Fruit fly (Drosophila melanogaster): ENCODE measurements around the gene Kif3C.

Kif3C gene

dm6 chr4:1122658-1123606 is 24.3 kb upstream of the Kif3C start, which contains the start of gene Cals:
Cals (minus strand) TSS chr4:1123357.
- TF ChIP-seq D1 (tag; optimal IDR thresholded peaks at IDR 0.05) (no peak), CG32121 (GFP tag; IDR thresholded peaks at IDR 0.05) (no peak), Pif1B (GFP tag; optimal IDR thresholded peaks at IDR 0.05) (no peak), CG14655 (GFP tag; optimal IDR thresholded peaks at IDR 0.05) (no peak)

- TF ChIP-seq CG12605 (GFP tag; IDR thresholded peaks at IDR 0.05) (no peak), Ets98B (GFP tag; IDR thresholded peaks at IDR 0.05) (no peak), CG9948 (tag; optimal IDR thresholded peaks at IDR 0.05) (no peak), Pif1B (GFP tag; optimal IDR thresholded peaks at IDR 0.05) (no peak), CG15710 (tag; optimal IDR thresholded peaks at IDR 0.05) (no peak), CG8159 (tag; optimal IDR thresholded peaks at IDR 0.05) (no peak), CG8301 (tag; optimal IDR thresholded peaks at IDR 0.05) (no peak), CG13204 (GFP tag; optimal IDR thresholded peaks at IDR 0.05) (no peak), EcR (GFP tag; optimal IDR thresholded peaks at IDR 0.05) (no peak), gl (tag; optimal IDR thresholded peaks at IDR 0.05) (no peak), CG34367 (tag; optimal IDR thresholded peaks at IDR 0.05) (no peak), Pif1A (GFP tag; optimal IDR thresholded peaks at IDR 0.05) (no peak), D1 (tag; optimal IDR thresholded peaks at IDR 0.05) (no peak)
Observed at dm6 chr4:1123769-1124493, 23.3 kb upstream of the Kif3C start, which contains the start of gene Arf4. Arf4 (plus strand) TSS chr4:1124167.

- TF ChIP-seq CG14655 (GFP tag; optimal IDR thresholded peaks at IDR 0.05) (no peak), rn (GFP tag; IDR thresholded peaks at IDR 0.05) (no peak), Pif1A (GFP tag; optimal IDR thresholded peaks at IDR 0.05) (no peak), Ets98B (GFP tag; IDR thresholded peaks at IDR 0.05) (no peak), gl (tag; optimal IDR thresholded peaks at IDR 0.05) (no peak), D1 (tag; optimal IDR thresholded peaks at IDR 0.05) (no peak)
Observed at dm6 chr4:1124494-1124780, 22.8 kb upstream of the Kif3C start.

- TF ChIP-seq CG34367 (tag; optimal IDR thresholded peaks at IDR 0.05) (no peak), CG4496 (GFP tag; IDR thresholded peaks at IDR 0.05) (no peak), CG15710 (tag; optimal IDR thresholded peaks at IDR 0.05) (no peak), gl (tag; optimal IDR thresholded peaks at IDR 0.05) (no peak), CG9948 (tag; optimal IDR thresholded peaks at IDR 0.05) (no peak), rn (GFP tag; IDR thresholded peaks at IDR 0.05) (no peak), CG14655 (GFP tag; optimal IDR thresholded peaks at IDR 0.05) (no peak), Pif1A (GFP tag; optimal IDR thresholded peaks at IDR 0.05) (no peak), D1 (tag; optimal IDR thresholded peaks at IDR 0.05) (no peak), CG8301 (tag; optimal IDR thresholded peaks at IDR 0.05) (no peak), CG13204 (GFP tag; optimal IDR thresholded peaks at IDR 0.05) (no peak), Pif1B (GFP tag; optimal IDR thresholded peaks at IDR 0.05) (no peak), CG12605 (GFP tag; IDR thresholded peaks at IDR 0.05) (no peak), Snoo (tag; optimal IDR thresholded peaks at IDR 0.05) (no peak)
Observed at dm6 chr4:1126290-1126689, 21.0 kb upstream of the Kif3C start, which contains the start of gene CG11155. CG11155 (plus strand) TSS chr4:1126602.

DNA sequence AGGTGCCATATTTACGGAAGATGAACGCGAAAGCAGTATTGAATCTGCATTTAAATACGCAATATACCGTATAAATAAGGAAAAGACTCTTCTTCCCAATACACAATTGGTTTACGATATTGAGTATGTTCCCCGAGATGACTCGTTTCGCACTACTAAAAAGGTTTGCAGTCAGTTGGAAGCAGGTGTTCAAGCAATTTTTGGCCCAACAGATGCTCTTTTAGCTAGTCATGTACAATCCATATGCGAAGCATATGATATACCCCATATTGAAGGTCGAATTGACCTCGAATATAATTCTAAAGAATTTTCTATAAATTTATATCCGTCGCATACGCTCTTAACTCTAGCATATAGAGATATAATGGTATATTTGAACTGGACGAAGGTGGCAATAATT is 20.3 kb upstream of the Kif3C start:
- no peak for TF ChIP-seq CG4496 (GFP tag; IDR thresholded peaks at IDR 0.05)
- TF ChIP-seq Pif1B (GFP tag; optimal IDR thresholded peaks at IDR 0.05) = no peak
- TF ChIP-seq Pif1A (GFP tag; optimal IDR thresholded peaks at IDR 0.05) = no peak
- TF ChIP-seq CG8159 (tag; optimal IDR thresholded peaks at IDR 0.05) = no peak
- TF ChIP-seq EcR (GFP tag; optimal IDR thresholded peaks at IDR 0.05) = no peak
- TF ChIP-seq CG15710 (tag; optimal IDR thresholded peaks at IDR 0.05) = no peak
- no peak for TF ChIP-seq Ets98B (GFP tag; IDR thresholded peaks at IDR 0.05)
- no peak for TF ChIP-seq CG12605 (GFP tag; IDR thresholded peaks at IDR 0.05)
- no peak for TF ChIP-seq CG14655 (GFP tag; optimal IDR thresholded peaks at IDR 0.05)
- TF ChIP-seq CG8301 (tag; optimal IDR thresholded peaks at IDR 0.05) = no peak
- TF ChIP-seq CG32121 (GFP tag; IDR thresholded peaks at IDR 0.05) = no peak

- TF ChIP-seq Ets98B (GFP tag; IDR thresholded peaks at IDR 0.05) = no peak
- TF ChIP-seq D1 (tag; optimal IDR thresholded peaks at IDR 0.05) = no peak
- no peak for TF ChIP-seq CG34367 (tag; optimal IDR thresholded peaks at IDR 0.05)
Observed at dm6 chr4:1144715-1145114, 2.6 kb upstream of the Kif3C start.

- no peak for TF ChIP-seq CG15710 (tag; optimal IDR thresholded peaks at IDR 0.05)
- TF ChIP-seq Snoo (tag; optimal IDR thresholded peaks at IDR 0.05) = peak; percentile 9
Observed at dm6 chr4:1146456-1146855, 810 bp upstream of the Kif3C start.
